Worm (Caenorhabditis elegans) whole organism, midembryonic: Measurements from ENCODE around the gene fbxa-73.

ENCODE experiments used
- T22C8.4 ChIP-seq: fragments of 200-800 bp; sonication (Bioruptor generic); IDR thresholded peaks from 2 replicates; pipeline ENCODE4 v1.3.6; 2022; ENCODE audit warnings: missing genetic modification characterization, missing compliant biosample characterization
- klf-2 ChIP-seq: fragments of 200-800 bp; sonication (Bioruptor generic); conservative IDR thresholded peaks from 2 replicates; pipeline ENCODE4 v1.3.6; 2022; ENCODE audit warnings: missing genetic modification reagents, missing genetic modification characterization, missing compliant biosample characterization
- tab-1 ChIP-seq: fragments of 200-800 bp; sonication (Bioruptor generic); IDR thresholded peaks from 2 replicates; pipeline ENCODE4 v1.3.6; 2022; ENCODE audit warnings: missing genetic modification characterization, missing compliant biosample characterization

- TF ChIP-seq klf-2 (GFP tag; lab: Robert Waterston, UW), result no peak
- TF ChIP-seq tab-1 (GFP tag; lab: Robert Waterston, UW), result no peak
- no peak for TF ChIP-seq T22C8.4 (GFP tag; lab: Robert Waterston, UW)
Measured at ce11 chrIII:2234192-2234934, 18.9 kb upstream of the fbxa-73 start, which contains the start of gene C39B5.2.
